Worm (Caenorhabditis elegans) whole organism, L2 larva: ENCODE data around the gene ech-6.

ENCODE experiments used
- aly-2 ChIP-seq: fragments of 150-350 bp; optimal IDR thresholded peaks from 2 replicates; lab custom pipeline; 2014; ENCODE audit warnings: missing biosample characterization, missing genetic modification characterization
- ama-1 ChIP-seq: fragments of 150-350 bp; optimal IDR thresholded peaks from 2 replicates; lab custom pipeline; 2018; ENCODE audit warnings: inconsistent platforms
- egl-27 ChIP-seq: sonication (generic microtip); optimal IDR thresholded peaks from 3 replicates; lab custom pipeline; 2017; ENCODE audit warnings: missing biosample characterization, missing genetic modification reagents, missing genetic modification characterization
- elt-1 ChIP-seq: fragments of 150-350 bp; optimal IDR thresholded peaks from 2 replicates; lab custom pipeline; 2014; ENCODE audit warnings: missing biosample characterization, missing genetic modification characterization
- fos-1 ChIP-seq: fragments of 150-350 bp; optimal IDR thresholded peaks from 2 replicates; lab custom pipeline; 2014; ENCODE audit warnings: missing biosample characterization, missing genetic modification characterization
- lin-39 ChIP-seq: fragments of 150-350 bp; optimal IDR thresholded peaks from 2 replicates; lab custom pipeline; 2014; ENCODE audit warnings: missing biosample characterization, missing genetic modification reagents, missing genetic modification characterization
- mdl-1 ChIP-seq, 2 experiments: fragments of 150-350 bp in 1 of 2; sonication (generic microtip) in 1 of 2; optimal IDR thresholded peaks; 2 replicates each; lab custom pipeline; 2017; ENCODE audit warnings: missing biosample characterization in 2 of 2, missing genetic modification characterization in 2 of 2
- nhr-25 ChIP-seq: fragments of 150-350 bp; sonication (generic microtip); optimal IDR thresholded peaks from 3 replicates; lab custom pipeline; 2014; ENCODE audit warnings: missing biosample characterization, missing genetic modification characterization
- nhr-77 ChIP-seq: fragments of 150-350 bp; optimal IDR thresholded peaks from 2 replicates; lab custom pipeline; 2014; ENCODE audit warnings: missing biosample characterization, missing genetic modification characterization
- unc-55 ChIP-seq: fragments of 150-350 bp; sonication (generic microtip); optimal IDR thresholded peaks from 3 replicates; lab custom pipeline; 2014; ENCODE audit warnings: missing biosample characterization, missing genetic modification reagents, missing genetic modification characterization
- unc-62 ChIP-seq: fragments of 150-350 bp; optimal IDR thresholded peaks from 2 replicates; lab custom pipeline; 2014; ENCODE audit warnings: missing biosample characterization, missing genetic modification reagents, missing genetic modification characterization
- ztf-11 ChIP-seq: sonication (generic microtip); optimal IDR thresholded peaks from 2 replicates; lab custom pipeline; 2017; ENCODE audit warnings: missing biosample characterization, missing genetic modification characterization

- no peak for TF ChIP-seq egl-27 (tag; lab: Kevin White, UChicago)
- no peak for TF ChIP-seq elt-1 (tag; lab: Kevin White, UChicago)
- no peak for TF ChIP-seq ama-1
- TF ChIP-seq lin-39 (tag; lab: Kevin White, UChicago): no peak
- no peak for TF ChIP-seq ztf-11
- no peak for TF ChIP-seq fos-1 (tag; lab: Kevin White, UChicago)
- no peak for TF ChIP-seq nhr-77 (tag; lab: Kevin White, UChicago)
- no peak for TF ChIP-seq nhr-25
- TF ChIP-seq unc-55 (GFP tag; lab: Kevin White, UChicago): no peak
- TF ChIP-seq aly-2 (tag; lab: Kevin White, UChicago): no peak
- no peak for TF ChIP-seq mdl-1 (tag; optimal IDR thresholded peaks at IDR 0.05; lab: Kevin White, UChicago)
- no peak for TF ChIP-seq unc-62 (GFP tag; lab: Kevin White, UChicago)
These were observed 22.3 kb downstream of the ech-6 start for ce11 chrIII:9730407-9730806.
